Worm (Caenorhabditis elegans): ENCODE data around the gene F19C7.2.

- TF ChIP-seq Y53G8AR.9 (GFP tag; conservative IDR thresholded peaks at IDR 0.05) (no peak), T26A5.8 (tag; optimal IDR thresholded peaks at IDR 0.05) (no peak), ama-1 (optimal IDR thresholded peaks at IDR 0.05) (no peak), ama-1 (GFP tag; optimal IDR thresholded peaks at IDR 0.05) (no peak), gei-17 (GFP tag; optimal IDR thresholded peaks at IDR 0.05) (no peak), madf-10 (tag; optimal IDR thresholded peaks at IDR 0.05) (no peak), F10E7.11 (tag; optimal IDR thresholded peaks at IDR 0.05) (no peak), Y95B8A.8 (GFP tag; IDR thresholded peaks at IDR 0.05) (no peak), snpc-4 (GFP tag; optimal IDR thresholded peaks at IDR 0.05) (no peak), snpc-4 (tag; optimal IDR thresholded peaks at IDR 0.05) (no peak), ztf-3 (GFP tag; optimal IDR thresholded peaks at IDR 0.05) (no peak), bed-2 (GFP tag; IDR thresholded peaks at IDR 0.05) (no peak), repo-1 (tag; optimal IDR thresholded peaks at IDR 0.05) (no peak)
Measured at ce11 chrIV:4633393-4633792, 33.6 kb downstream of the F19C7.2 start, which contains the start of gene R105.1.
